ENCODE assay signal across 4 fruit fly cellular contexts in the genomic region with DNA sequence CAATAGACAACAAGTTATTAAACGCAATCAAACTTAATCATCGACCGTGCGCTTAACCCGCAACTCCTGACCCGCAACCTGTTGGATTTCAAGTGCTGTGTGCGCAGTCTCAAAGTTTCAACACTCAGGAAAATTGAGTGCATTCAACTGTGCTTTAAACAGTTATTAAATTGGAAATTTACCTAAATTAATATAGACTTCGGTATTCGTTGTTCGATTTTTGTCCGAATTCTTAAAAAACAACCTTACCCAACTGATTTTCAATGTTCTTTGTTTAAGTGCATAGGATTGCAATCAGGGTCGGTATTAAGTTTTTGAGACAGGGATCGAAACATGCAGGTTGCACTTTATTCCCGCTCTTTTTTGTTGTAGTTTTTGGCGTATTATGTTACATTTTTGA.
TF ChIP-seq lines count a peak whose summit lies in the region.

No protein-coding gene starts in this region.

- no peak for TF ChIP-seq CTCF in whole organism, embryonic (GFP tag; optimal IDR thresholded peaks at IDR 0.05; lab: Kevin White, UChicago)

TF ChIP-seq in whole organism, embryonic, 481 proteins besides CTCF, POLR2A, EP300 and RAD21:
- TF ChIP-seq Pdp1 (GFP tag; optimal IDR thresholded peaks at IDR 0.05; lab: Kevin White, UChicago) (no peak), ewg (GFP tag; optimal IDR thresholded peaks at IDR 0.05; lab: Kevin White, UChicago) (peak; percentile 17), CG13894 (tag; optimal IDR thresholded peaks at IDR 0.05; lab: Kevin White, UChicago) (no peak), CG16815 (GFP tag; optimal IDR thresholded peaks at IDR 0.05; lab: Kevin White, UChicago) (no peak), Drgx (GFP tag; IDR thresholded peaks at IDR 0.05; lab: Robert Waterston, UW) (peak; percentile 78), CG17829 (tag; optimal IDR thresholded peaks at IDR 0.05; lab: Kevin White, UChicago) (no peak), Awh (GFP tag; IDR thresholded peaks at IDR 0.05; lab: Robert Waterston, UW) (no peak), Dbx (GFP tag; IDR thresholded peaks at IDR 0.05; lab: Robert Waterston, UW) (no peak), Atf3 (GFP tag; optimal IDR thresholded peaks at IDR 0.05; lab: Kevin White, UChicago) (no peak), zfh1 (GFP tag; IDR thresholded peaks at IDR 0.05; lab: Robert Waterston, UW) (0 out of 3 replicates have a peak, but pooled peaks have one; percentile 12), nerfin-1 (tag; optimal IDR thresholded peaks at IDR 0.05; lab: Kevin White, UChicago) (no peak), Dip3 (GFP tag; optimal IDR thresholded peaks at IDR 0.05; lab: Kevin White, UChicago) (no peak), pan (optimal IDR thresholded peaks at IDR 0.05; lab: Kevin White, UChicago) (no peak), pan (GFP tag; optimal IDR thresholded peaks at IDR 0.05 in 1 of 2, IDR thresholded peaks at IDR 0.05 in 1 of 2) (no peak), Xrp1 (GFP tag; IDR thresholded peaks at IDR 0.05; lab: Robert Waterston, UW) (peak; percentile 30; the same call in 1 of the 2 replicates), emc (GFP tag; optimal IDR thresholded peaks at IDR 0.05; lab: Kevin White, UChicago) (no peak)

TF ChIP-seq in whole organism, prepupa, 60 proteins besides CTCF, POLR2A, EP300 and RAD21 (continues in another document):
- TF ChIP-seq CG1621 (tag; optimal IDR thresholded peaks at IDR 0.05; lab: Kevin White, UChicago) (peak; percentile 22), achi (GFP tag; optimal IDR thresholded peaks at IDR 0.05; lab: Kevin White, UChicago) (peak; percentile 63), Hr4 (GFP tag; optimal IDR thresholded peaks at IDR 0.05; lab: Kevin White, UChicago) (peak; percentile 67), Eip93F (GFP tag; optimal IDR thresholded peaks at IDR 0.05; lab: Kevin White, UChicago) (no peak), fd85E (GFP tag; optimal IDR thresholded peaks at IDR 0.05; lab: Kevin White, UChicago) (no peak), net (GFP tag; optimal IDR thresholded peaks at IDR 0.05; lab: Kevin White, UChicago) (peak; percentile 56), CG6808 (GFP tag; optimal IDR thresholded peaks at IDR 0.05; lab: Kevin White, UChicago) (no peak), pdm3 (GFP tag; optimal IDR thresholded peaks at IDR 0.05; lab: Kevin White, UChicago) (peak; percentile 60), Eip75B (GFP tag; optimal IDR thresholded peaks at IDR 0.05; lab: Kevin White, UChicago) (peak; percentile 62), CG8119 (GFP tag; IDR thresholded peaks at IDR 0.05; lab: Robert Waterston, UW) (peak; percentile 80), CG32006 (GFP tag; optimal IDR thresholded peaks at IDR 0.05; lab: Kevin White, UChicago) (no peak), CG11294 (GFP tag; IDR thresholded peaks at IDR 0.05; lab: Robert Waterston, UW) (peak; percentile 34; the same call in 1 of the 2 replicates), CG6276 (GFP tag; optimal IDR thresholded peaks at IDR 0.05; lab: Kevin White, UChicago) (peak; percentile 48), Gug (GFP tag; IDR thresholded peaks at IDR 0.05; lab: Robert Waterston, UW) (peak; percentile 34; the same call in 1 of the 2 replicates), CG16779 (tag; optimal IDR thresholded peaks at IDR 0.05; lab: Kevin White, UChicago) (no peak), Sox15 (GFP tag; optimal IDR thresholded peaks at IDR 0.05; lab: Kevin White, UChicago) (no peak), lz (GFP tag; optimal IDR thresholded peaks at IDR 0.05; lab: Kevin White, UChicago) (peak; percentile 55), CG11902 (GFP tag; optimal IDR thresholded peaks at IDR 0.05; lab: Kevin White, UChicago) (no peak), Met (GFP tag; optimal IDR thresholded peaks at IDR 0.05; lab: Kevin White, UChicago) (peak; percentile 60), svp (GFP tag; lab: Kevin White, UChicago) (peak; percentile 72), CG8319 (GFP tag; optimal IDR thresholded peaks at IDR 0.05; lab: Kevin White, UChicago) (peak; percentile 27), CG11762 (GFP tag; optimal IDR thresholded peaks at IDR 0.05; lab: Kevin White, UChicago; ENCODE audit: insufficient read depth) (peak; percentile 59), Lpt (GFP tag; optimal IDR thresholded peaks at IDR 0.05; lab: Kevin White, UChicago) (peak; percentile 46), spab (GFP tag; optimal IDR thresholded peaks at IDR 0.05; lab: Kevin White, UChicago) (no peak)

TF ChIP-seq in whole organism, pupa, 21 proteins besides CTCF, POLR2A, EP300 and RAD21:
- no peak for TF ChIP-seq D1 (tag; optimal IDR thresholded peaks at IDR 0.05; lab: Kevin White, UChicago)
- TF ChIP-seq Pif1B (GFP tag; optimal IDR thresholded peaks at IDR 0.05; lab: Kevin White, UChicago), result no peak
- TF ChIP-seq rn (GFP tag; IDR thresholded peaks at IDR 0.05; lab: Robert Waterston, UW), result 0 out of 2 replicates have a peak, but pooled peaks have one; percentile 40
- peak; percentile 69 for TF ChIP-seq CG32121 (GFP tag; IDR thresholded peaks at IDR 0.05; lab: Robert Waterston, UW)
- TF ChIP-seq CG8159 (tag; optimal IDR thresholded peaks at IDR 0.05; lab: Kevin White, UChicago), result peak; percentile 61
- peak; percentile 77; the same call in 2 of the 3 replicates for TF ChIP-seq CG4496 (GFP tag; IDR thresholded peaks at IDR 0.05; lab: Robert Waterston, UW)
- no peak for TF ChIP-seq EcR (GFP tag; optimal IDR thresholded peaks at IDR 0.05; lab: Kevin White, UChicago)
- TF ChIP-seq CG34367 (tag; optimal IDR thresholded peaks at IDR 0.05; lab: Kevin White, UChicago), result peak; percentile 45
- no peak for TF ChIP-seq CG14655 (GFP tag; optimal IDR thresholded peaks at IDR 0.05; lab: Kevin White, UChicago)
- TF ChIP-seq CG12605 (GFP tag; IDR thresholded peaks at IDR 0.05; lab: Robert Waterston, UW), result peak; percentile 79
- TF ChIP-seq CG10348 (GFP tag; IDR thresholded peaks at IDR 0.05; lab: Robert Waterston, UW), result no peak
- peak; percentile 41 for TF ChIP-seq Pif1A (GFP tag; optimal IDR thresholded peaks at IDR 0.05; lab: Kevin White, UChicago)
- TF ChIP-seq CG8301 (tag; optimal IDR thresholded peaks at IDR 0.05; lab: Kevin White, UChicago), result peak; percentile 54
- TF ChIP-seq CG9948 (tag; optimal IDR thresholded peaks at IDR 0.05; lab: Kevin White, UChicago), result peak; percentile 61
- TF ChIP-seq gl (tag; optimal IDR thresholded peaks at IDR 0.05; lab: Kevin White, UChicago), result no peak
- TF ChIP-seq Snoo (tag; optimal IDR thresholded peaks at IDR 0.05; lab: Kevin White, UChicago), result no peak
- peak; percentile 37 for TF ChIP-seq CG15710 (tag; optimal IDR thresholded peaks at IDR 0.05; lab: Kevin White, UChicago)
- TF ChIP-seq fd96Ca (GFP tag; IDR thresholded peaks at IDR 0.05; lab: Robert Waterston, UW), result peak; percentile 62; the same call in 2 of the 3 replicates
- TF ChIP-seq CG17806 (tag; optimal IDR thresholded peaks at IDR 0.05; lab: Kevin White, UChicago), result peak; percentile 58
- peak; percentile 79 for TF ChIP-seq Ets98B (GFP tag; IDR thresholded peaks at IDR 0.05; lab: Robert Waterston, UW)
- no peak for TF ChIP-seq CG13204 (GFP tag; optimal IDR thresholded peaks at IDR 0.05; lab: Kevin White, UChicago)

TF ChIP-seq in whole organism, wandering third instar larva, 38 proteins besides CTCF, POLR2A, EP300 and RAD21:
- TF ChIP-seq OdsH (GFP tag; optimal IDR thresholded peaks at IDR 0.05; lab: Kevin White, UChicago) (peak; percentile 59), fru (GFP tag; optimal IDR thresholded peaks at IDR 0.05; lab: Kevin White, UChicago) (peak; percentile 51), rgr (GFP tag; optimal IDR thresholded peaks at IDR 0.05; lab: Kevin White, UChicago) (peak; percentile 51), Hnf4 (GFP tag; optimal IDR thresholded peaks at IDR 0.05; lab: Kevin White, UChicago) (peak; percentile 42), ey (GFP tag; optimal IDR thresholded peaks at IDR 0.05; lab: Kevin White, UChicago) (peak; percentile 55), usp (GFP tag; optimal IDR thresholded peaks at IDR 0.05; lab: Kevin White, UChicago) (no peak), GATAd (GFP tag; optimal IDR thresholded peaks at IDR 0.05; lab: Kevin White, UChicago) (no peak), br (GFP tag; optimal IDR thresholded peaks at IDR 0.05; lab: Kevin White, UChicago) (peak; percentile 39), jim (GFP tag; optimal IDR thresholded peaks at IDR 0.05; lab: Kevin White, UChicago) (no peak), Abd-B (GFP tag; optimal IDR thresholded peaks at IDR 0.05; lab: Kevin White, UChicago) (no peak), dl (GFP tag; optimal IDR thresholded peaks at IDR 0.05; lab: Kevin White, UChicago; ENCODE audit: insufficient read depth in 1 of 2, partially characterized antibody in 2 of 2) (no peak), brk (GFP tag; optimal IDR thresholded peaks at IDR 0.05; lab: Kevin White, UChicago) (peak; percentile 9), h (GFP tag; optimal IDR thresholded peaks at IDR 0.05; lab: Kevin White, UChicago) (peak; percentile 70), psq (GFP tag; optimal IDR thresholded peaks at IDR 0.05; lab: Kevin White, UChicago) (peak; percentile 18), HLH106 (tag; optimal IDR thresholded peaks at IDR 0.05; lab: Kevin White, UChicago) (peak; percentile 34), foxo (GFP tag; optimal IDR thresholded peaks at IDR 0.05; lab: Kevin White, UChicago) (peak in 1 of 2 experiments; percentile 50), Dfd (GFP tag; optimal IDR thresholded peaks at IDR 0.05; lab: Kevin White, UChicago) (no peak)

Comparison
In these comparisons a context has a peak if more than half of its experiments do, and no peak if none do; other contexts are left out.
1. Of the 7 proteins assayed by ChIP-seq in both whole organism, embryonic and whole organism, prepupa: peak only in whole organism, embryonic: none; only in whole organism, prepupa: Gug, Hr39, Lpt and Sox102F; in both: none; in neither: 3.